Worm (Caenorhabditis elegans): ENCODE measurements around the gene ZC239.15.

Gene ZC239.15

ce11 chrII:3249406-3249805, 24.9 kb upstream of the ZC239.15 start, which contains the start of gene clec-124:
TSS of gene clec-124 (plus strand) at chrII:3249706.
- TF ChIP-seq ahr-1 (tag; optimal IDR thresholded peaks at IDR 0.05) (no peak), pax-1 (tag; optimal IDR thresholded peaks at IDR 0.05) (no peak), dmd-4 (tag; optimal IDR thresholded peaks at IDR 0.05; ENCODE audit: borderline replicate concordance) (no peak), ceh-48 (tag; optimal IDR thresholded peaks at IDR 0.05) (no peak), mec-3 (tag; optimal IDR thresholded peaks at IDR 0.05; ENCODE audit: borderline replicate concordance) (no peak), fkh-10 (GFP tag; optimal IDR thresholded peaks at IDR 0.05) (no peak), sox-2 (GFP tag; IDR thresholded peaks at IDR 0.05) (no peak), zip-5 (tag; optimal IDR thresholded peaks at IDR 0.05) (no peak), ceh-19 (GFP tag; optimal IDR thresholded peaks at IDR 0.05) (no peak), pha-2 (tag; optimal IDR thresholded peaks at IDR 0.05) (no peak), F13H6.1 (tag; optimal IDR thresholded peaks at IDR 0.05) (no peak)

ce11 chrII:3248043-3248718, 23.6 kb upstream of the ZC239.15 start, which contains the start of the genes fbxc-50 and C17F4.2:
TSS of gene fbxc-50 (minus strand) at chrII:3248123.
TSS of gene C17F4.2 (plus strand) at chrII:3248668.
- TF ChIP-seq ceh-6 (GFP tag; optimal IDR thresholded peaks at IDR 0.05) (no peak), ceh-2 (tag; optimal IDR thresholded peaks at IDR 0.05) (no peak), nfya-1 (tag; optimal IDR thresholded peaks at IDR 0.05) (no peak), ceh-14 (tag; optimal IDR thresholded peaks at IDR 0.05) (no peak), sox-4 (tag; optimal IDR thresholded peaks at IDR 0.05) (no peak), dmd-4 (tag; optimal IDR thresholded peaks at IDR 0.05; ENCODE audit: borderline replicate concordance) (no peak), odd-2 (tag; optimal IDR thresholded peaks at IDR 0.05) (no peak), pat-9 (tag; optimal IDR thresholded peaks at IDR 0.05) (no peak), pax-1 (tag; optimal IDR thresholded peaks at IDR 0.05) (no peak), ceh-9 (tag; optimal IDR thresholded peaks at IDR 0.05) (no peak), ceh-45 (GFP tag; IDR thresholded peaks at IDR 0.05) (no peak), F13H6.1 (tag; optimal IDR thresholded peaks at IDR 0.05) (no peak), K09A11.1 (tag; optimal IDR thresholded peaks at IDR 0.05; ENCODE audit: insufficient read depth) (no peak), unc-42 (tag; optimal IDR thresholded peaks at IDR 0.05) (no peak), pag-3 (tag; optimal IDR thresholded peaks at IDR 0.05; ENCODE audit: borderline replicate concordance) (no peak), ceh-48 (tag; optimal IDR thresholded peaks at IDR 0.05) (no peak)

- no peak for TF ChIP-seq ceh-34 (tag; optimal IDR thresholded peaks at IDR 0.05)
- TF ChIP-seq pag-3 (tag; optimal IDR thresholded peaks at IDR 0.05; ENCODE audit: borderline replicate concordance), result no peak
- TF ChIP-seq T23F11.4 (GFP tag; optimal IDR thresholded peaks at IDR 0.05), result no peak
- no peak for TF ChIP-seq ceh-19 (GFP tag; optimal IDR thresholded peaks at IDR 0.05)
- TF ChIP-seq K09A11.1 (tag; optimal IDR thresholded peaks at IDR 0.05; ENCODE audit: insufficient read depth), result no peak
- no peak for TF ChIP-seq ztf-16 (tag; optimal IDR thresholded peaks at IDR 0.05)
- no peak for TF ChIP-seq elt-4 (tag; optimal IDR thresholded peaks at IDR 0.05)
- no peak for TF ChIP-seq pqm-1 (tag; optimal IDR thresholded peaks at IDR 0.05)
- no peak for TF ChIP-seq mec-3 (tag; optimal IDR thresholded peaks at IDR 0.05; ENCODE audit: borderline replicate concordance)
- no peak for TF ChIP-seq ceh-2 (tag; optimal IDR thresholded peaks at IDR 0.05)
- no peak for TF ChIP-seq odd-2 (tag; optimal IDR thresholded peaks at IDR 0.05)
- TF ChIP-seq Y22D7AL.16 (tag; optimal IDR thresholded peaks at IDR 0.05), result no peak
- no peak for TF ChIP-seq ets-4 (tag; optimal IDR thresholded peaks at IDR 0.05)
- no peak for TF ChIP-seq pax-1 (tag; optimal IDR thresholded peaks at IDR 0.05)
- TF ChIP-seq tbx-2 (tag; optimal IDR thresholded peaks at IDR 0.05), result no peak
- TF ChIP-seq eyg-1 (tag; optimal IDR thresholded peaks at IDR 0.05), result no peak
- TF ChIP-seq F13H6.1 (tag; optimal IDR thresholded peaks at IDR 0.05), result no peak
- TF ChIP-seq ceh-48 (tag; optimal IDR thresholded peaks at IDR 0.05), result no peak
- no peak for TF ChIP-seq hlh-15 (tag; optimal IDR thresholded peaks at IDR 0.05)
These were observed 23.0 kb upstream of the ZC239.15 start for ce11 chrII:3247556-3247955.

- TF ChIP-seq lim-6 (tag; optimal IDR thresholded peaks at IDR 0.05) (no peak), mec-3 (tag; optimal IDR thresholded peaks at IDR 0.05; ENCODE audit: borderline replicate concordance) (no peak), sdc-2 (tag; optimal IDR thresholded peaks at IDR 0.05) (no peak), fkh-10 (GFP tag; optimal IDR thresholded peaks at IDR 0.05) (no peak), ets-4 (tag; optimal IDR thresholded peaks at IDR 0.05) (no peak), nhr-232 (tag; optimal IDR thresholded peaks at IDR 0.05) (no peak), che-1 (tag; optimal IDR thresholded peaks at IDR 0.05) (no peak), eyg-1 (tag; optimal IDR thresholded peaks at IDR 0.05) (no peak), sox-2 (GFP tag; IDR thresholded peaks at IDR 0.05) (no peak), F13H6.1 (tag; optimal IDR thresholded peaks at IDR 0.05) (no peak), pqm-1 (tag; optimal IDR thresholded peaks at IDR 0.05) (no peak), pha-2 (tag; optimal IDR thresholded peaks at IDR 0.05) (no peak), ceh-45 (GFP tag; IDR thresholded peaks at IDR 0.05) (no peak), ceh-34 (tag; optimal IDR thresholded peaks at IDR 0.05) (no peak), K02D7.2 (tag; optimal IDR thresholded peaks at IDR 0.05) (no peak), ceh-2 (tag; optimal IDR thresholded peaks at IDR 0.05) (no peak), hlh-30 (tag; optimal IDR thresholded peaks at IDR 0.05; ENCODE audit: insufficient read depth) (no peak)
These were observed 21.3 kb upstream of the ZC239.15 start, which contains the start of gene C17F4.7 for ce11 chrII:3245836-3246235. TSS of gene C17F4.7 (minus strand) at chrII:3246015.

Data from whole organism, late embryonic.